Fruit fly (Drosophila melanogaster) whole organism, embryonic: ENCODE measurements around the gene CG10959.

Source experiments
- Atf-2 ChIP-seq: fragments of 200-800 bp; sonication (Bioruptor generic); optimal IDR thresholded peaks from 2 replicates; lab custom pipeline; 2016; ENCODE audit warnings: missing biosample characterization, missing genetic modification characterization
- BEAF-32 ChIP-seq: fragments of 200-800 bp; sonication (Bioruptor generic); optimal IDR thresholded peaks from 3 replicates; lab custom pipeline; 2017; ENCODE audit warnings: missing biosample characterization, missing genetic modification characterization, mild to moderate bottlenecking, moderate library complexity, missing genetic modification reagents
- Blimp-1 ChIP-seq: fragments of 200-800 bp; sonication (Bioruptor generic); optimal IDR thresholded peaks from 3 replicates; lab custom pipeline; 2018; ENCODE audit warnings: missing biosample characterization, missing genetic modification characterization, mild to moderate bottlenecking, moderate library complexity, missing genetic modification reagents
- BtbVII ChIP-seq: fragments of 200-800 bp; sonication (Bioruptor generic); optimal IDR thresholded peaks from 3 replicates; lab custom pipeline; 2017; ENCODE audit warnings: missing biosample characterization, mild to moderate bottlenecking, missing genetic modification characterization
- CG10321 ChIP-seq: fragments of 200-800 bp; sonication (Bioruptor generic); IDR thresholded peaks from 2 replicates; pipeline ENCODE4 v1.3.6; 2022; ENCODE audit warnings: missing biosample characterization, missing genetic modification characterization
- CG11085 ChIP-seq: fragments of 200-800 bp; sonication (Bioruptor generic); IDR thresholded peaks from 2 replicates; pipeline ENCODE4 v1.3.6; 2022; ENCODE audit warnings: missing biosample characterization, missing genetic modification characterization
- CG11504 ChIP-seq: fragments of 200-800 bp; sonication (Bioruptor generic); optimal IDR thresholded peaks from 3 replicates; lab custom pipeline; 2019; ENCODE audit warnings: missing biosample characterization, mild to moderate bottlenecking, missing genetic modification characterization, moderate library complexity
- CG12155 ChIP-seq: fragments of 200-800 bp; sonication (Bioruptor generic); optimal IDR thresholded peaks from 3 replicates; lab custom pipeline; 2016; ENCODE audit warnings: missing biosample characterization, missing genetic modification characterization
- CG15269 ChIP-seq: fragments of 200-800 bp; sonication (Bioruptor generic); optimal IDR thresholded peaks from 2 replicates; lab custom pipeline; 2018; ENCODE audit warnings: missing biosample characterization, mild to moderate bottlenecking, missing genetic modification characterization, moderate library complexity
- CG16813 ChIP-seq: fragments of 200-800 bp; sonication (Bioruptor generic); IDR thresholded peaks from 3 replicates; pipeline ENCODE4 v1.3.6; 2022; ENCODE audit warnings: missing biosample characterization, missing genetic modification characterization; ENCODE audit not compliant: partially characterized antibody
- CG17385 ChIP-seq: fragments of 200-800 bp; sonication (Bioruptor generic); optimal IDR thresholded peaks from 3 replicates; lab custom pipeline; 2018; ENCODE audit warnings: missing biosample characterization, mild to moderate bottlenecking, missing genetic modification characterization
- CG17802 ChIP-seq: fragments of 200-800 bp; sonication (Bioruptor generic); optimal IDR thresholded peaks from 2 replicates; lab custom pipeline; 2018; ENCODE audit warnings: missing biosample characterization, mild to moderate bottlenecking, missing genetic modification characterization, moderate library complexity
- CG2202 ChIP-seq: fragments of 200-800 bp; sonication (Bioruptor generic); optimal IDR thresholded peaks from 2 replicates; lab custom pipeline; 2018; ENCODE audit warnings: missing biosample characterization, mild to moderate bottlenecking, missing genetic modification characterization
- CG2875 ChIP-seq: fragments of 200-800 bp; sonication (Bioruptor generic); optimal IDR thresholded peaks from 2 replicates; lab custom pipeline; 2017; ENCODE audit warnings: missing biosample characterization, mild to moderate bottlenecking, missing genetic modification characterization, missing genetic modification reagents
- CG2889 ChIP-seq: fragments of 200-800 bp; sonication (Bioruptor generic); IDR thresholded peaks from 3 replicates; pipeline ENCODE4 v1.3.6; 2022; ENCODE audit warnings: missing biosample characterization, missing genetic modification characterization
- CG30020 ChIP-seq: fragments of 200-800 bp; optimal IDR thresholded peaks from 2 replicates; lab custom pipeline; 2019; ENCODE audit warnings: missing biosample characterization, mild to moderate bottlenecking, missing genetic modification characterization, moderate library complexity
- CG30431 ChIP-seq: fragments of 200-800 bp; sonication (Bioruptor generic); optimal IDR thresholded peaks from 2 replicates; lab custom pipeline; 2017; ENCODE audit warnings: missing biosample characterization, missing genetic modification characterization
- CG31441 ChIP-seq: fragments of 200-800 bp; sonication (Bioruptor generic); IDR thresholded peaks from 2 replicates; pipeline ENCODE4 v1.3.6; 2022; ENCODE audit warnings: missing biosample characterization, missing genetic modification characterization
- CG3163 ChIP-seq: fragments of 200-800 bp; sonication (Bioruptor generic); optimal IDR thresholded peaks from 3 replicates; lab custom pipeline; 2016; ENCODE audit warnings: missing biosample characterization, missing genetic modification characterization
- CG32772 ChIP-seq: fragments of 200-800 bp; sonication (Bioruptor generic); IDR thresholded peaks from 2 replicates; pipeline ENCODE4 v1.3.6; 2022; ENCODE audit warnings: missing biosample characterization, missing genetic modification characterization
- CG33213 ChIP-seq: fragments of 200-800 bp; sonication (Bioruptor generic); optimal IDR thresholded peaks from 3 replicates; lab custom pipeline; 2016; ENCODE audit warnings: missing biosample characterization, missing genetic modification characterization
- CG3726 ChIP-seq: fragments of 200-800 bp; sonication (Bioruptor generic); IDR thresholded peaks from 3 replicates; pipeline ENCODE4, ENCODE4 v1.3.6; 2022; ENCODE audit warnings: missing biosample characterization, missing genetic modification characterization
- CG4282 ChIP-seq: fragments of 200-800 bp; sonication (Bioruptor generic); optimal IDR thresholded peaks from 2 replicates; lab custom pipeline; 2016; ENCODE audit warnings: missing biosample characterization, missing genetic modification characterization
- CG43689 ChIP-seq: fragments of 200-800 bp; sonication (Bioruptor generic); IDR thresholded peaks from 2 replicates; pipeline ENCODE4 v1.3.6; 2022; ENCODE audit warnings: missing biosample characterization, missing genetic modification characterization
- CG4730 ChIP-seq: fragments of 200-800 bp; sonication (Bioruptor generic); IDR thresholded peaks from 2 replicates; pipeline ENCODE4 v1.3.6; 2022; ENCODE audit warnings: missing biosample characterization, missing genetic modification characterization
- CG7928 ChIP-seq: fragments of 200-800 bp; sonication (Bioruptor generic); optimal IDR thresholded peaks from 2 replicates; lab custom pipeline; 2017; ENCODE audit warnings: missing biosample characterization, mild to moderate bottlenecking, missing genetic modification characterization
- CG8944 ChIP-seq: fragments of 200-800 bp; sonication (Bioruptor generic); optimal IDR thresholded peaks from 3 replicates; lab custom pipeline; 2016; ENCODE audit warnings: missing biosample characterization, missing genetic modification characterization
- CG9817 ChIP-seq: fragments of 200-800 bp; sonication (Bioruptor generic); optimal IDR thresholded peaks from 2 replicates; lab custom pipeline; 2018; ENCODE audit warnings: missing biosample characterization, mild to moderate bottlenecking, missing genetic modification characterization, moderate library complexity
- Dref ChIP-seq: fragments of 200-800 bp; sonication (Bioruptor generic); IDR thresholded peaks from 2 replicates; pipeline ENCODE4 v1.3.6; 2022; ENCODE audit warnings: missing biosample characterization, missing genetic modification characterization
- E2f2 ChIP-seq: fragments of 200-800 bp; sonication (Bioruptor generic); IDR thresholded peaks from 2 replicates; pipeline ENCODE4 v1.3.6; 2022; ENCODE audit warnings: missing biosample characterization, missing genetic modification characterization
- Hr3 ChIP-seq: fragments of 200-800 bp; sonication (Bioruptor generic); optimal IDR thresholded peaks from 3 replicates; lab custom pipeline; 2016; ENCODE audit warnings: missing biosample characterization, missing genetic modification characterization
- Lim3 ChIP-seq: fragments of 200-800 bp; sonication (Bioruptor generic); IDR thresholded peaks from 2 replicates; pipeline ENCODE4 v1.3.6; 2022; ENCODE audit warnings: missing biosample characterization, missing genetic modification characterization
- Max ChIP-seq: fragments of 200-800 bp; sonication (Bioruptor generic); optimal IDR thresholded peaks from 2 replicates; lab custom pipeline; 2016; ENCODE audit warnings: missing biosample characterization, mild to moderate bottlenecking, missing genetic modification characterization
- Nf-YB ChIP-seq: fragments of 200-800 bp; sonication (Bioruptor generic); optimal IDR thresholded peaks from 3 replicates; lab custom pipeline; 2019; ENCODE audit warnings: missing biosample characterization, mild to moderate bottlenecking, missing genetic modification characterization, moderate library complexity
- Trl ChIP-seq, 3 experiments: fragments of >200 bp in 2 of 3; fragments of 200-800 bp in 1 of 3; sonication (Bioruptor generic) in 1 of 3; optimal IDR thresholded peaks; 2 replicates in 1 of 3; 3 replicates in 2 of 3; lab custom pipeline; 2016 to 2017; ENCODE audit warnings: missing biosample characterization in 1 of 3, missing genetic modification characterization in 1 of 3
- YL-1 ChIP-seq: fragments of 200-800 bp; sonication (Bioruptor generic); optimal IDR thresholded peaks from 3 replicates; lab custom pipeline; 2017; ENCODE audit warnings: missing biosample characterization, mild to moderate bottlenecking, missing genetic modification characterization
- cad ChIP-seq: fragments of >200 bp; optimal IDR thresholded peaks from 2 replicates; lab custom pipeline; 2017; ENCODE audit warnings: missing biosample characterization, missing genetic modification characterization
- cas ChIP-seq: fragments of 200-800 bp; sonication (Bioruptor generic); IDR thresholded peaks from 2 replicates; pipeline ENCODE4 v1.3.6; 2022; ENCODE audit warnings: missing biosample characterization, missing genetic modification characterization
- dpn ChIP-seq, 2 experiments: fragments of 200-800 bp; sonication (Bioruptor generic); optimal IDR thresholded peaks; 3 replicates each; lab custom pipeline; 2016; ENCODE audit warnings: missing biosample characterization in 2 of 2, missing genetic modification characterization in 2 of 2
- gcm ChIP-seq: fragments of 200-800 bp; sonication (Bioruptor generic); optimal IDR thresholded peaks from 2 replicates; lab custom pipeline; 2019; ENCODE audit warnings: missing biosample characterization, mild to moderate bottlenecking, missing genetic modification characterization, moderate library complexity
- h ChIP-seq: fragments of >200 bp; optimal IDR thresholded peaks from 2 replicates; lab custom pipeline; 2017
- inv ChIP-seq: fragments of 200-800 bp; sonication (Bioruptor generic); IDR thresholded peaks from 2 replicates; pipeline ENCODE4 v1.3.6; 2022; ENCODE audit warnings: missing biosample characterization, missing genetic modification characterization; ENCODE audit not compliant: partially characterized antibody
- nau ChIP-seq: fragments of 200-800 bp; sonication (Bioruptor generic); optimal IDR thresholded peaks from 3 replicates; lab custom pipeline; 2017; ENCODE audit warnings: missing biosample characterization, mild to moderate bottlenecking, missing genetic modification characterization, missing genetic modification reagents
- pan ChIP-seq, 4 experiments: fragments of >200 bp in 3 of 4; fragments of 200-800 bp in 1 of 4; sonication (Bioruptor generic) in 1 of 4; optimal IDR thresholded peaks in 3 of 4; IDR thresholded peaks in 1 of 4; 2 replicates each; pipeline versions ENCODE4 v1.3.6 to Lab custom; 2017 to 2022; ENCODE audit warnings: missing biosample characterization in 2 of 4, missing genetic modification characterization in 2 of 4, mixed read lengths in 1 of 4
- rib ChIP-seq: fragments of 200-800 bp; sonication (Bioruptor generic); IDR thresholded peaks from 2 replicates; pipeline ENCODE4 v1.3.6; 2022; ENCODE audit warnings: missing biosample characterization, missing genetic modification characterization
- slou ChIP-seq: fragments of 200-800 bp; sonication (Bioruptor generic); optimal IDR thresholded peaks from 3 replicates; lab custom pipeline; 2016; ENCODE audit warnings: missing biosample characterization, missing genetic modification characterization
- so ChIP-seq: fragments of 200-800 bp; sonication (Bioruptor generic); IDR thresholded peaks from 3 replicates; pipeline ENCODE4 v1.3.6; 2022; ENCODE audit warnings: missing biosample characterization, missing genetic modification characterization
- toy ChIP-seq: fragments of 200-800 bp; sonication (Bioruptor generic); IDR thresholded peaks from 2 replicates; pipeline ENCODE4 v1.3.6; 2022; ENCODE audit warnings: missing biosample characterization, missing genetic modification characterization
- ttk ChIP-seq: fragments of 200-800 bp; sonication (Bioruptor generic); IDR thresholded peaks from 2 replicates; pipeline ENCODE4 v2.1.2; 2022; ENCODE audit warnings: missing biosample characterization, missing genetic modification characterization
- vvl ChIP-seq: fragments of 200-800 bp; sonication (Bioruptor generic); IDR thresholded peaks from 2 replicates; pipeline ENCODE4 v1.3.6; 2022; ENCODE audit warnings: missing biosample characterization, missing genetic modification characterization
- zen ChIP-seq: fragments of 200-800 bp; sonication (Bioruptor generic); optimal IDR thresholded peaks from 3 replicates; lab custom pipeline; 2018; ENCODE audit warnings: missing biosample characterization, mild to moderate bottlenecking, missing genetic modification characterization, moderate library complexity

CG10959 gene

DNA sequence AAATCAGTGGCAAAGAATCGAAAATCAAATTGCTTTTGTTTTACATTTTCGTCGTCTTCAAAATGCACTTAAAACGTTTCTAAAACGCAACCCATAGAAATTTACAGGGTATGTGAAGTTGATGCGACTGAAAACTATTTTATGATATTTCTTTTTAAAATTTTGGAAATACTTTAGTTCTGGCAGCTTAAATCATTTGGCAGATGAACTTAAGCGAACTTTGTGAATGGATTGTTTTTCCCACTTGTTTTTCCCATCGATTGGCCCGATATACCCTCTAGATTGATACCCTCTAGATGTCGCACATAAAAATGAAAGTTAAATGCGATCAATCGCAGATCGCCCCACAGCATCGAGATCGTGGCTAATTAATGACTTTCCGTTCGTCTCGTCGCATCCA lies 22.4 kb upstream of the CG10959 start (continued):
- peak; percentile 35 to 49 for TF ChIP-seq dpn (GFP tag; optimal IDR thresholded peaks at IDR 0.05; lab: Kevin White, UChicago)
- TF ChIP-seq CG8944 (GFP tag; lab: Kevin White, UChicago) = peak; percentile 53
- TF ChIP-seq cad = no peak
- TF ChIP-seq CG17802 (tag; lab: Kevin White, UChicago) = peak; percentile 28
- TF ChIP-seq CG43689 (GFP tag; lab: Robert Waterston, UW) = no peak
- TF ChIP-seq BtbVII (GFP tag; lab: Kevin White, UChicago) = no peak
- no peak for TF ChIP-seq toy
- TF ChIP-seq CG16813 (GFP tag; lab: Robert Waterston, UW) = no peak
- peak; percentile 16 for TF ChIP-seq CG12155 (GFP tag; lab: Kevin White, UChicago)
- TF ChIP-seq rib = no peak
- TF ChIP-seq CG32772 (GFP tag; lab: Robert Waterston, UW) = peak; percentile 71
- TF ChIP-seq CG2202 (tag; lab: Kevin White, UChicago) = peak; percentile 58
- no peak for TF ChIP-seq Lim3 (GFP tag; lab: Robert Waterston, UW)
- TF ChIP-seq CG9817 = no peak
- peak; percentile 40 for TF ChIP-seq gcm
- TF ChIP-seq pan (optimal IDR thresholded peaks at IDR 0.05; lab: Kevin White, UChicago) = no peak
- peak in 1 of 2 experiments; percentile 58 for TF ChIP-seq pan (GFP tag; optimal IDR thresholded peaks at IDR 0.05 in 1 of 2, IDR thresholded peaks at IDR 0.05 in 1 of 2)
- TF ChIP-seq cas = no peak
- peak; percentile 56 for TF ChIP-seq zen (tag; lab: Kevin White, UChicago)
- TF ChIP-seq nau (GFP tag; lab: Kevin White, UChicago) = no peak
- TF ChIP-seq inv (GFP tag; lab: Robert Waterston, UW) = no peak
- TF ChIP-seq CG11085 (GFP tag; lab: Robert Waterston, UW) = no peak
- no peak for TF ChIP-seq so (GFP tag; lab: Robert Waterston, UW)
- TF ChIP-seq Dref (GFP tag; lab: Robert Waterston, UW) = no peak
- TF ChIP-seq CG33213 (GFP tag; lab: Kevin White, UChicago) = no peak
- TF ChIP-seq CG2875 (GFP tag; lab: Kevin White, UChicago) = peak; percentile 70
- TF ChIP-seq Hr3 (GFP tag; lab: Kevin White, UChicago) = peak; percentile 52
- peak; percentile 94 for TF ChIP-seq Blimp-1
- TF ChIP-seq YL-1 (GFP tag; lab: Kevin White, UChicago) = no peak
- TF ChIP-seq vvl (GFP tag; lab: Robert Waterston, UW) = peak; percentile 72
- no peak for TF ChIP-seq Atf-2 (GFP tag; lab: Kevin White, UChicago)
- peak; percentile 18 for TF ChIP-seq Max (GFP tag; lab: Kevin White, UChicago)
- peak; percentile 45 for TF ChIP-seq CG15269 (tag; lab: Kevin White, UChicago)
- TF ChIP-seq CG30020 = no peak
- TF ChIP-seq Trl (optimal IDR thresholded peaks at IDR 0.05; lab: Kevin White, UChicago) = no peak
- peak; percentile 21 for TF ChIP-seq Trl (GFP tag; optimal IDR thresholded peaks at IDR 0.05; lab: Kevin White, UChicago)
- peak; percentile 54; the same call in 1 of the 3 replicates for TF ChIP-seq CG3726 (GFP tag; lab: Robert Waterston, UW)
- TF ChIP-seq CG30431 = peak; percentile 50
- TF ChIP-seq CG4730 (GFP tag; lab: Robert Waterston, UW) = no peak
- no peak for TF ChIP-seq h (lab: Kevin White, UChicago)
- TF ChIP-seq BEAF-32 = no peak
- peak; percentile 45 for TF ChIP-seq CG17385 (GFP tag; lab: Kevin White, UChicago)
- TF ChIP-seq E2f2 (GFP tag; lab: Robert Waterston, UW) = peak; percentile 29; the same call in 1 of the 2 replicates
- no peak for TF ChIP-seq CG3163 (GFP tag; lab: Kevin White, UChicago)
- TF ChIP-seq CG10321 (GFP tag; lab: Robert Waterston, UW) = no peak
- no peak for TF ChIP-seq CG2889
- no peak for TF ChIP-seq CG7928 (GFP tag; lab: Kevin White, UChicago)
- peak; percentile 77 for TF ChIP-seq CG11504 (tag; lab: Kevin White, UChicago)
- peak; percentile 65 for TF ChIP-seq ttk (GFP tag; lab: Robert Waterston, UW)
- no peak for TF ChIP-seq Nf-YB (GFP tag; lab: Kevin White, UChicago)
- TF ChIP-seq slou (GFP tag; lab: Kevin White, UChicago) = no peak
- TF ChIP-seq CG4282 (GFP tag; lab: Kevin White, UChicago) = no peak
- TF ChIP-seq CG31441 (GFP tag; lab: Robert Waterston, UW) = peak; percentile 65
